Fruit fly (Drosophila melanogaster) whole organism, embryonic: ENCODE measurements around the gene CG13721.
A peak's percentile ranks its signal among the peaks of the same experiment; 100 is the strongest.

ENCODE experiments used
- Atf6 ChIP-seq: fragments of 200-800 bp; sonication (Bioruptor generic); IDR thresholded peaks from 2 replicates; pipeline ENCODE4 v1.3.6; 2022; ENCODE audit warnings: missing biosample characterization, missing genetic modification characterization
- C15 ChIP-seq: fragments of 200-800 bp; sonication (Bioruptor generic); IDR thresholded peaks from 3 replicates; pipeline ENCODE4 v1.3.6; 2022; ENCODE audit warnings: missing biosample characterization, missing genetic modification characterization
- CG10209 ChIP-seq: fragments of 200-800 bp; sonication (Bioruptor generic); optimal IDR thresholded peaks from 3 replicates; lab custom pipeline; 2017; ENCODE audit warnings: missing biosample characterization, mild to moderate bottlenecking, missing genetic modification characterization, missing genetic modification reagents
- CG14965 ChIP-seq: fragments of 200-800 bp; sonication (Bioruptor generic); optimal IDR thresholded peaks from 2 replicates; lab custom pipeline; 2016; ENCODE audit warnings: missing biosample characterization, missing genetic modification characterization, borderline replicate concordance
- CG1529 ChIP-seq: fragments of 200-800 bp; sonication (Bioruptor generic); optimal IDR thresholded peaks from 3 replicates; lab custom pipeline; 2018; ENCODE audit warnings: missing biosample characterization, missing genetic modification characterization
- CG15696 ChIP-seq: fragments of 200-800 bp; sonication (Bioruptor generic); optimal IDR thresholded peaks from 2 replicates; lab custom pipeline; 2019; ENCODE audit warnings: missing biosample characterization, mild to moderate bottlenecking, missing genetic modification characterization, moderate library complexity
- CG17802 ChIP-seq: fragments of 200-800 bp; sonication (Bioruptor generic); optimal IDR thresholded peaks from 2 replicates; lab custom pipeline; 2018; ENCODE audit warnings: missing biosample characterization, mild to moderate bottlenecking, missing genetic modification characterization, moderate library complexity
- CG17829 ChIP-seq: fragments of 200-800 bp; optimal IDR thresholded peaks from 2 replicates; lab custom pipeline; 2019; ENCODE audit warnings: missing biosample characterization, mild to moderate bottlenecking, missing genetic modification characterization, moderate library complexity
- CG18599 ChIP-seq: fragments of 200-800 bp; sonication (Bioruptor generic); optimal IDR thresholded peaks from 3 replicates; lab custom pipeline; 2017; ENCODE audit warnings: missing biosample characterization, missing genetic modification characterization, mild to moderate bottlenecking, moderate library complexity, missing genetic modification reagents
- CG18619 ChIP-seq: fragments of 200-800 bp; sonication (Bioruptor generic); optimal IDR thresholded peaks from 3 replicates; lab custom pipeline; 2017; ENCODE audit warnings: missing biosample characterization, mild to moderate bottlenecking, missing genetic modification characterization
- CG2875 ChIP-seq: fragments of 200-800 bp; sonication (Bioruptor generic); optimal IDR thresholded peaks from 2 replicates; lab custom pipeline; 2017; ENCODE audit warnings: missing biosample characterization, mild to moderate bottlenecking, missing genetic modification characterization, missing genetic modification reagents
- CG31224 ChIP-seq: fragments of 200-800 bp; sonication (Bioruptor generic); IDR thresholded peaks from 2 replicates; pipeline ENCODE4 v1.3.6; 2022; ENCODE audit warnings: missing biosample characterization, missing genetic modification characterization
- CG34422 ChIP-seq: fragments of 200-800 bp; sonication (Bioruptor generic); IDR thresholded peaks from 3 replicates; pipeline ENCODE4 v1.3.6; 2022; ENCODE audit warnings: missing biosample characterization, missing genetic modification characterization
- CG4730 ChIP-seq: fragments of 200-800 bp; sonication (Bioruptor generic); IDR thresholded peaks from 2 replicates; pipeline ENCODE4 v1.3.6; 2022; ENCODE audit warnings: missing biosample characterization, missing genetic modification characterization
- CG6683 ChIP-seq: fragments of 200-800 bp; sonication (Bioruptor generic); optimal IDR thresholded peaks from 2 replicates; lab custom pipeline; 2017; ENCODE audit warnings: missing biosample characterization, mild to moderate bottlenecking, missing genetic modification characterization, missing genetic modification reagents
- CG7271 ChIP-seq: fragments of 200-800 bp; sonication (Bioruptor generic); optimal IDR thresholded peaks from 2 replicates; lab custom pipeline; 2018; ENCODE audit warnings: missing biosample characterization, mild to moderate bottlenecking, missing genetic modification characterization, moderate library complexity
- CG7357 ChIP-seq: fragments of 200-800 bp; sonication (Bioruptor generic); IDR thresholded peaks from 3 replicates; pipeline ENCODE4 v1.3.6; 2022; ENCODE audit warnings: missing biosample characterization, missing genetic modification characterization
- CG8924 ChIP-seq: fragments of 200-800 bp; optimal IDR thresholded peaks from 3 replicates; lab custom pipeline; 2019; ENCODE audit warnings: missing biosample characterization, mild to moderate bottlenecking, missing genetic modification characterization, moderate library complexity
- Dfd ChIP-seq, 2 experiments: fragments of >200 bp; optimal IDR thresholded peaks; 2 replicates each; lab custom pipeline; 2017; ENCODE audit warnings: missing biosample characterization in 2 of 2, missing genetic modification characterization in 2 of 2
- Elba2 ChIP-seq: fragments of 200-800 bp; sonication (Bioruptor generic); optimal IDR thresholded peaks from 3 replicates; lab custom pipeline; 2016; ENCODE audit warnings: missing biosample characterization, missing genetic modification characterization
- Hr3 ChIP-seq: fragments of 200-800 bp; sonication (Bioruptor generic); optimal IDR thresholded peaks from 3 replicates; lab custom pipeline; 2016; ENCODE audit warnings: missing biosample characterization, missing genetic modification characterization
- Hsf ChIP-seq: fragments of 200-800 bp; sonication (Bioruptor generic); optimal IDR thresholded peaks from 3 replicates; lab custom pipeline; 2016; ENCODE audit warnings: missing biosample characterization, missing genetic modification characterization
- Jarid2 ChIP-seq: fragments of 200-800 bp; sonication (Bioruptor generic); optimal IDR thresholded peaks from 3 replicates; lab custom pipeline; 2017; ENCODE audit warnings: mild to moderate bottlenecking, missing biosample characterization, missing genetic modification reagents, missing genetic modification characterization
- Kr ChIP-seq: fragments of 200-800 bp; sonication (Bioruptor generic); optimal IDR thresholded peaks from 2 replicates; lab custom pipeline; 2017; ENCODE audit warnings: missing biosample characterization, mild to moderate bottlenecking, missing genetic modification characterization
- MTF-1 ChIP-seq: fragments of 200-800 bp; sonication (Bioruptor generic); optimal IDR thresholded peaks from 2 replicates; lab custom pipeline; 2018; ENCODE audit warnings: missing biosample characterization, mild to moderate bottlenecking, missing genetic modification characterization, borderline replicate concordance
- NC2β ChIP-seq: fragments of 200-800 bp; sonication (Bioruptor generic); optimal IDR thresholded peaks from 2 replicates; lab custom pipeline; 2016; ENCODE audit warnings: missing biosample characterization, missing genetic modification characterization
- Six4 ChIP-seq: fragments of 200-800 bp; sonication (Bioruptor generic); optimal IDR thresholded peaks from 2 replicates; lab custom pipeline; 2016; ENCODE audit warnings: missing biosample characterization, missing genetic modification characterization
- Ssrp ChIP-seq: fragments of 200-800 bp; sonication (Bioruptor generic); optimal IDR thresholded peaks from 2 replicates; lab custom pipeline; 2018; ENCODE audit warnings: missing biosample characterization, mild to moderate bottlenecking, missing genetic modification characterization, moderate library complexity
- Xrp1 ChIP-seq: fragments of 200-800 bp; sonication (Bioruptor generic); IDR thresholded peaks from 2 replicates; pipeline ENCODE4 v1.3.6; 2022; ENCODE audit warnings: missing biosample characterization, missing genetic modification characterization
- al ChIP-seq: fragments of 200-800 bp; sonication (Bioruptor generic); IDR thresholded peaks from 2 replicates; pipeline ENCODE4 v1.3.6; 2022; ENCODE audit warnings: missing biosample characterization, missing genetic modification characterization
- cg ChIP-seq: fragments of 200-800 bp; sonication (Bioruptor generic); optimal IDR thresholded peaks from 3 replicates; lab custom pipeline; 2019; ENCODE audit warnings: missing biosample characterization, mild to moderate bottlenecking, missing genetic modification characterization, moderate library complexity
- ci ChIP-seq: fragments of 200-800 bp; sonication (Bioruptor generic); IDR thresholded peaks from 3 replicates; pipeline ENCODE4 v1.3.6; 2022; ENCODE audit warnings: missing biosample characterization, missing genetic modification characterization
- danr ChIP-seq: fragments of 200-800 bp; sonication (Bioruptor generic); IDR thresholded peaks from 2 replicates; pipeline ENCODE4 v1.3.6; 2022; ENCODE audit warnings: missing biosample characterization, missing genetic modification characterization
- dimm ChIP-seq: fragments of 200-800 bp; sonication (Bioruptor generic); IDR thresholded peaks from 2 replicates; pipeline ENCODE4 v1.3.6; 2022; ENCODE audit warnings: missing biosample characterization, missing genetic modification characterization
- fd64A ChIP-seq: fragments of 200-800 bp; sonication (Bioruptor generic); optimal IDR thresholded peaks from 3 replicates; lab custom pipeline; 2018; ENCODE audit warnings: missing biosample characterization, mild to moderate bottlenecking, missing genetic modification characterization
- gcm ChIP-seq: fragments of 200-800 bp; sonication (Bioruptor generic); optimal IDR thresholded peaks from 2 replicates; lab custom pipeline; 2019; ENCODE audit warnings: missing biosample characterization, mild to moderate bottlenecking, missing genetic modification characterization, moderate library complexity
- lmd ChIP-seq: fragments of 200-800 bp; sonication (Bioruptor generic); IDR thresholded peaks from 2 replicates; pipeline ENCODE4 v1.3.6; 2022; ENCODE audit warnings: missing biosample characterization, missing genetic modification characterization
- mld ChIP-seq: fragments of 200-800 bp; sonication (Bioruptor generic); IDR thresholded peaks from 3 replicates; pipeline ENCODE4 v1.3.6; 2022; ENCODE audit warnings: missing biosample characterization, missing genetic modification characterization; ENCODE audit not compliant: partially characterized antibody
- odd ChIP-seq: fragments of 200-800 bp; sonication (Bioruptor generic); optimal IDR thresholded peaks from 2 replicates; lab custom pipeline; 2017; ENCODE audit warnings: missing biosample characterization, mild to moderate bottlenecking, missing genetic modification characterization
- pan ChIP-seq, 4 experiments: fragments of >200 bp in 3 of 4; fragments of 200-800 bp in 1 of 4; sonication (Bioruptor generic) in 1 of 4; optimal IDR thresholded peaks in 3 of 4; IDR thresholded peaks in 1 of 4; 2 replicates each; pipeline versions ENCODE4 v1.3.6 to Lab custom; 2017 to 2022; ENCODE audit warnings: missing biosample characterization in 2 of 4, missing genetic modification characterization in 2 of 4, mixed read lengths in 1 of 4
- psq ChIP-seq: fragments of 200-800 bp; sonication (Bioruptor generic); optimal IDR thresholded peaks from 2 replicates; lab custom pipeline; 2017; ENCODE audit warnings: missing biosample characterization, missing genetic modification characterization
- row ChIP-seq: fragments of 200-800 bp; sonication (Bioruptor generic); IDR thresholded peaks from 3 replicates; pipeline ENCODE4 v1.3.6; 2022; ENCODE audit warnings: missing biosample characterization, missing genetic modification characterization
- sc ChIP-seq, 3 experiments: fragments of >200 bp in 2 of 3; fragments of 200-800 bp in 1 of 3; sonication (Bioruptor generic) in 1 of 3; optimal IDR thresholded peaks; 2 replicates in 2 of 3; 3 replicates in 1 of 3; lab custom pipeline; 2017; ENCODE audit warnings: mild to moderate bottlenecking in 1 of 3, missing biosample characterization in 1 of 3, missing genetic modification characterization in 1 of 3, missing genetic modification reagents in 1 of 3
- sim ChIP-seq: fragments of 200-800 bp; sonication (Bioruptor generic); IDR thresholded peaks from 2 replicates; pipeline ENCODE4 v1.3.6; 2022; ENCODE audit warnings: missing biosample characterization, missing genetic modification characterization
- sqz ChIP-seq: fragments of 200-800 bp; sonication (Bioruptor generic); optimal IDR thresholded peaks from 3 replicates; lab custom pipeline; 2018; ENCODE audit warnings: missing biosample characterization, mild to moderate bottlenecking, missing genetic modification characterization
- tin ChIP-seq: fragments of 200-800 bp; sonication (Bioruptor generic); optimal IDR thresholded peaks from 3 replicates; lab custom pipeline; 2016; ENCODE audit warnings: missing biosample characterization, missing genetic modification characterization
- trem ChIP-seq: fragments of 200-800 bp; optimal IDR thresholded peaks from 3 replicates; lab custom pipeline; 2019; ENCODE audit warnings: missing biosample characterization, mild to moderate bottlenecking, missing genetic modification characterization, moderate library complexity
- ttk ChIP-seq: fragments of 200-800 bp; sonication (Bioruptor generic); IDR thresholded peaks from 2 replicates; pipeline ENCODE4 v2.1.2; 2022; ENCODE audit warnings: missing biosample characterization, missing genetic modification characterization
- vvl ChIP-seq: fragments of 200-800 bp; sonication (Bioruptor generic); IDR thresholded peaks from 2 replicates; pipeline ENCODE4 v1.3.6; 2022; ENCODE audit warnings: missing biosample characterization, missing genetic modification characterization

The CG13721 gene

dm6 chr3L:4546650-4547049 is 49.1 kb upstream of the CG13721 start (continued):
- TF ChIP-seq CG7357 (GFP tag; lab: Robert Waterston, UW) (no peak), ttk (GFP tag; lab: Robert Waterston, UW) (peak; percentile 31; the same call in 1 of the 2 replicates), CG6683 (no peak), ci (GFP tag; lab: Robert Waterston, UW) (0 out of 3 replicates have a peak, but pooled peaks have one; percentile 20), odd (GFP tag; lab: Kevin White, UChicago) (peak; percentile 45), mld (GFP tag; lab: Robert Waterston, UW) (no peak), psq (no peak), cg (no peak), CG10209 (GFP tag; lab: Kevin White, UChicago) (peak; percentile 53), CG2875 (GFP tag; lab: Kevin White, UChicago) (peak; percentile 63), tin (GFP tag; lab: Kevin White, UChicago) (peak; percentile 62), NC2β (GFP tag; lab: Kevin White, UChicago) (peak; percentile 17), dimm (0 out of 2 replicates have a peak, but pooled peaks have one; percentile 35), fd64A (GFP tag; lab: Kevin White, UChicago) (no peak), Hr3 (GFP tag; lab: Kevin White, UChicago) (peak; percentile 47), CG4730 (0 out of 2 replicates have a peak, but pooled peaks have one; percentile 34), lmd (peak; percentile 66), gcm (GFP tag; lab: Kevin White, UChicago) (peak; percentile 61), Xrp1 (GFP tag; lab: Robert Waterston, UW) (peak; percentile 93), CG8924 (tag; lab: Kevin White, UChicago) (peak; percentile 77), MTF-1 (GFP tag; lab: Kevin White, UChicago) (peak; percentile 39), Elba2 (GFP tag; lab: Kevin White, UChicago) (no peak), sim (GFP tag; lab: Robert Waterston, UW) (peak; percentile 33; the same call in 1 of the 2 replicates), sqz (GFP tag; lab: Kevin White, UChicago) (no peak), CG18599 (peak; percentile 56), Dfd (GFP tag; optimal IDR thresholded peaks at IDR 0.05; lab: Kevin White, UChicago) (no peak), CG7271 (tag; lab: Kevin White, UChicago) (peak; percentile 29), Atf6 (GFP tag; lab: Robert Waterston, UW) (no peak), CG17802 (peak; percentile 19), CG15696 (tag; lab: Kevin White, UChicago) (peak; percentile 90), row (GFP tag; lab: Robert Waterston, UW) (peak; percentile 80), C15 (GFP tag; lab: Robert Waterston, UW) (no peak), al (GFP tag; lab: Robert Waterston, UW) (0 out of 2 replicates have a peak, but pooled peaks have one; percentile 7), CG34422 (GFP tag; lab: Robert Waterston, UW) (peak; percentile 31; the same call in 1 of the 3 replicates), sc (optimal IDR thresholded peaks at IDR 0.05; lab: Kevin White, UChicago) (no peak), sc (GFP tag; optimal IDR thresholded peaks at IDR 0.05; lab: Kevin White, UChicago) (peak; percentile 36), Ssrp (tag; lab: Kevin White, UChicago) (peak; percentile 65), danr (0 out of 2 replicates have a peak, but pooled peaks have one; percentile 19), Jarid2 (GFP tag; lab: Kevin White, UChicago) (peak; percentile 16), pan (optimal IDR thresholded peaks at IDR 0.05; lab: Kevin White, UChicago) (no peak), pan (GFP tag; optimal IDR thresholded peaks at IDR 0.05 in 1 of 2, IDR thresholded peaks at IDR 0.05 in 1 of 2) (peak in 1 of 2 experiments; percentile 52), CG1529 (GFP tag; lab: Kevin White, UChicago) (peak; percentile 54), CG14965 (no peak), Hsf (GFP tag; lab: Kevin White, UChicago) (peak; percentile 43), trem (tag; lab: Kevin White, UChicago) (peak; percentile 79), vvl (GFP tag; lab: Robert Waterston, UW) (peak; percentile 70), Six4 (peak; percentile 57), CG31224 (GFP tag; lab: Robert Waterston, UW) (no peak), Kr (GFP tag; lab: Kevin White, UChicago) (peak; percentile 30), CG18619 (GFP tag; lab: Kevin White, UChicago) (peak; percentile 33), CG17829 (peak; percentile 89)
